Fruit fly (Drosophila melanogaster): ENCODE results near the gene Iml1.

Iml1 gene

DNA sequence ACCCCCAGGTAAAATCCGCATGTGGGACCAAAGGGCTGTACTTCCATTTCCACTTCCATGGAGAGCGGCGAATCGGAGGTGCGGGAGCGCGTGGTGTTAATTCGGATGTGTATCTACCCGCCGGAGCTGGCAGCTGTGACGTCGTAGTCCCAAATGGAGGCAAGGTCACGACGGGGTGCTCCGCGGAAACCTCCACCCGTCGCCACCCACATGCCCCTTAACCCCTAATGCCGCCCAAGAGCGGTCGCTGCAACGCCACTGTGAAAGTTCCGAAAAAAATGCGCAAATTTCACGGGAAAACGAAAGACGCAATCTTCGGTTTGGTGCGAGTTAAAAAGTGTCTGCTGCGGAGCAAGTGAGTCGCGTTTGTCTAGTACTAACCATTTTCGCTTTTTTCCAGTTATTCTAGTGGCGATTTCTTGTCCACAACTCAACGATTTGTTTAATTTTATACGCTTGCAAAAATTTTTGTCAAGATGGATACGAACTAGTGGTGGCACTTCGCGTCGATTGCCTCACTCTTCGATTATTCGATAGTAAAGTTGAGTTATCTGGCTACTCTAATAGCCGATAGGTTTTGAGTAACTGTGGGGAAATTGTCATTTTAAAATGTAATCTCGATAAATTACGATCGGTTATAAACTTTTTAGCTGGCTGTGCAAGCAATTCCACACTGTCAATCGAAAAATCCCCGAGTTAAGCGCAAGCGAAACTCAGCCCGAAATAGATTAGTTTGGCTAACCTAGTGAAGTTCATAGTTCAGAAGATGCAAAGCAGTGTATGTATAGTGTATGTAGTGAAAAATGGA is 31.5 kb downstream of the Iml1 start, which contains the start of the genes hfp and Psa:
Gene hfp (minus strand): TSS at position 505 of the 808 bp plus-strand sequence.
Gene Psa (plus strand): TSS at position 758 of the 808 bp plus-strand sequence.
- no peak for TF ChIP-seq h (optimal IDR thresholded peaks at IDR 0.05)
- no peak for TF ChIP-seq ttk (optimal IDR thresholded peaks at IDR 0.05)

DNA sequence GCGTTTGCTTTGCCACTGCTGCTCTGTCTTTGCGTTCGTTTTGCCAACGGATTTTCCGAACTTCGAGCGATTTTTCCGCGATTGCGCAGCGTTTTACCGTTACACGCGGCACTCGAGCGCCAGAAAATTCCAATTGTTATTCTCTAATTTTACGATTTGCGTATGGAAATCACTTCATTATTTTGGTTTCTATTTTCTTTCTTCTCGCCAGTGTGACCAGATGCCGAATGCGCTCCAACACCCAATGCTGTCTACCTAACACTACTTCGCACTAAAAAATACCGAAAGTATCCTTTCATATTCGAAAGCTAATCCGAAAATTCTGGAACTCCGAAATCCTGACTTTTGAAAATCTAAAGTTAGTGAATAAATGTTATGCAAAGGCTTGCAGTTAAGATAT is 37.4 kb downstream of the Iml1 start, which contains the start of gene CG12084:
Gene CG12084 (minus strand): TSS at position 236 of the 400 bp plus-strand sequence.
- TF ChIP-seq Sin3A (optimal IDR thresholded peaks at IDR 0.05) (no peak), psq (optimal IDR thresholded peaks at IDR 0.05) (no peak)

DNA sequence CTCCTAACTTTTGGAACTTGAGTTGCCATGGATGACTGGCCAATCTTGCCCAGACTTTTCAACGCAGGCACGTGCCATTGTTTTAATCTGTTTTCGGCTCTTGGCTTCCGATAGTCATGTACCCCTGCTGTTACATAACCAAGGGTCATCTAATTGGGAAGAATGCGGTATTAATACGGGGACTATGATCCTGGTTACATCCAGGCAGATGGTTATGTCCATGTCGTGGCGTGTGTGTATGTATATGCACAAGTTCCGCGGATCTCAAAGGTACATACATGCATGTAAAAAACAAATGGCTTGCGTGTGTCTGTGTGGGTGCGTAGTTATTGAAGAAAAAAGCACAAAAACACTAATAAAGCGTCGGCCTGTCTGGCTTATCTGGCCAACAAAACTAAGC is 38.0 kb downstream of the Iml1 start:
- TF ChIP-seq Sin3A (optimal IDR thresholded peaks at IDR 0.05) (no peak), Myc (optimal IDR thresholded peaks at IDR 0.05) (no peak), ttk (optimal IDR thresholded peaks at IDR 0.05) (no peak), psq (optimal IDR thresholded peaks at IDR 0.05) (no peak), h (optimal IDR thresholded peaks at IDR 0.05) (no peak), insv (optimal IDR thresholded peaks at IDR 0.05) (no peak)

- no peak for TF ChIP-seq Sin3A (optimal IDR thresholded peaks at IDR 0.05)
- no peak for TF ChIP-seq insv (optimal IDR thresholded peaks at IDR 0.05)
- TF ChIP-seq ttk (optimal IDR thresholded peaks at IDR 0.05) = no peak
- no peak for TF ChIP-seq Myc (optimal IDR thresholded peaks at IDR 0.05)
- TF ChIP-seq psq (optimal IDR thresholded peaks at IDR 0.05) = no peak
- no peak for TF ChIP-seq h (optimal IDR thresholded peaks at IDR 0.05)
Observed at dm6 chr3L:1489523-1489922, 44.3 kb downstream of the Iml1 start, which contains the start of gene stet. Gene stet (minus strand): TSS chr3L:1489547.

DNA sequence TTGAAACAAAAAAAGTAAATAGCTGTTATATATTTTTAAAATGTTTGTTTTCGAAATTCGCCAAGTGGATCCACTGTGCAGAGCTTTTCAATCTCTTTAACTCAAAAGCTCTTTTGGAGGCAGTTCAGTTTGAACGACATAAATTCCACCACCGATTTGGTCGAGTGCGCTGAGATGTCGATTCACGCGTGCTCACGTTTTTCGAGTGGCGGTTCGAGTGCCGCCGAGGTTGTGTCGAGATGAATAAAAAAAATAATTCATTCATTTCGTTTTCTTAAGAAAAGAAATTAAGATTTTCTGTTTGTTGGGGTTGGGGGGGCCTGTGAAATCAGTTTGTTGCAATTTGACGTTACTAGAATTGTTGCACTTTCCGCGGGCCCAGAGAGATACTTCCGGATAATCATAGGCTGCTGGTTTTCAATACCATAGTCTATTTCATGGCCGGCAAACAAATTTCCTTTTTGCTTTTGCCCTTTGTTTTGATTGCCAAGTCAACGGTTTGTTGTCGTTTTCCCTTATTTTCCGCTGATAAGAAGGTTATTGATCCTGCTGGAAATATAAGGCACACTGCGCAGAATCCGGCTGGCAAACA is 45.1 kb downstream of the Iml1 start:
- TF ChIP-seq insv (optimal IDR thresholded peaks at IDR 0.05) (no peak), ttk (optimal IDR thresholded peaks at IDR 0.05) (no peak), psq (optimal IDR thresholded peaks at IDR 0.05) (no peak), Myc (optimal IDR thresholded peaks at IDR 0.05) (no peak), h (optimal IDR thresholded peaks at IDR 0.05) (no peak), Sin3A (optimal IDR thresholded peaks at IDR 0.05) (no peak)

DNA sequence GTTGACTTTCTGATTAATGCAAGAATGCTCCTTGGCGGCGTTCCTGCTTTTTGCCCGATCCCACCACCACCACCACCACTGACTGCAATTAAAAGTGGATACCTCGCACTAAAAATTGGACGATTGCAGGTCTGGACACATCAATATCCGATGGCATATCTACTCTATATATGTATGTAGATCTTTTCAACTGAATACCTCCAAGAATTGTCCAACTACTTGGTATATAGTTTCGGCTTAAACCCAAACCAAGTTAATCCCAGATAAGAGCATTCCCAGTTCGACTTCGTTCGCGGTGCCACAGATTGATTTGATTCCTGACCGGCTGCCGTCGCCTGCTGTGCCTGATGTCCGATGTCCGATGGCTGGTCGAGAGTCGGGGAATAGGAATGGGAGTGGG is 49.1 kb downstream of the Iml1 start:
- TF ChIP-seq Myc (optimal IDR thresholded peaks at IDR 0.05) = no peak
- TF ChIP-seq ttk (optimal IDR thresholded peaks at IDR 0.05) = no peak
- TF ChIP-seq h (optimal IDR thresholded peaks at IDR 0.05) = no peak
- no peak for TF ChIP-seq insv (optimal IDR thresholded peaks at IDR 0.05)
- no peak for TF ChIP-seq Sin3A (optimal IDR thresholded peaks at IDR 0.05)
- TF ChIP-seq psq (optimal IDR thresholded peaks at IDR 0.05) = no peak

DNA sequence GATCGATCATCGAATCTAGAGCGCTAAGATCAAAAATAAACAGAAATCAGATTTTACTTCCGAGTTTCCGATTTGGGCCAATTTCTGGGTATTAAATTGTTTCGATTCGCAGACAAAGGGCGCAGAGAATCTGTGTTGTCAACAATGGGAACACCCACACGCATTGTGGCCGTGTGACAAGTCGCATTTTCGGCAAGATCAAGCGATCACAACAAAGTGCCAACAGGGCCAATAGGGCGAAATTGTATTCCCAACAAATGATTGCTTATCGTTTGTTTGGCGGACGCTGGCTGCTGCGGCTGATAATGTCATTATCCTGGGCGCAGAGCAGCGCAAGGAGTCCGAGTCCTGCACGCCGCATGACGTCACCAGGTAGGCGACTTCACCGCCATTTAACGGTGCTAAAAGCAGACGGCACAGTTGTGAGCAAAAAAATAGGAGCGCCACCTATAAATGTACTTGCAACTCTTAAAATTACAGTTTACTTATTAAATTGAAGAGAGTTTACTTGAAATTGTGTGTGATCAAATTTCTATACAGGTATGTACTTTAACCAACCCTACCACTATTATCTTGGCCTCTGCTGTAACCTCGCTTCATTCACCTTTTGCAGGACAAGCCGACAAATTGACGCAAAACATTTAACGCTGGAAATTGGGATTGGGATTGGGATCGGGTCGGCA is 54.7 kb downstream of the Iml1 start:
- TF ChIP-seq Myc (optimal IDR thresholded peaks at IDR 0.05) (no peak), h (optimal IDR thresholded peaks at IDR 0.05) (no peak), ttk (optimal IDR thresholded peaks at IDR 0.05) (no peak), psq (optimal IDR thresholded peaks at IDR 0.05) (no peak), Sin3A (optimal IDR thresholded peaks at IDR 0.05) (no peak), insv (optimal IDR thresholded peaks at IDR 0.05) (no peak)

DNA sequence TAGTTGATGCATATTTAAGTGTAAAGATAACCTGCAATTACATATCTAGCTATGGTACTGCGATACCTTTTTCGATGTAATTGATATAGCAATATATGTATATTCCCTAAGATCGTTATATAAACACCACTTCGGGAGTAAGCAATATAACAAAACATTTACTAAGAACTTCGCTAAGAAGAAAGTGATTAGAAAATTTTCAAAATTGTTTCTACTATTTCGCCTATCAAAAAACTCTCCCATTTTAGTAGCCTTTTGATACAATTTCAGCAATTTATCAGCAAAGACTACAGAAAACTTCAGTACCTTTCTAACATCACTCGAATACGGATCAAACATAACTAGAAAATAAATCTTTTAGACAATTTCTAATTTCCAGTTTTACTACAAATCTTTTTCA is 56.5 kb downstream of the Iml1 start, which contains the start of gene robl62A:
Gene robl62A (plus strand): TSS at position 301 of the 400 bp plus-strand sequence.
- TF ChIP-seq insv (optimal IDR thresholded peaks at IDR 0.05) (no peak), Sin3A (optimal IDR thresholded peaks at IDR 0.05) (no peak), h (optimal IDR thresholded peaks at IDR 0.05) (no peak), Myc (optimal IDR thresholded peaks at IDR 0.05) (no peak), psq (optimal IDR thresholded peaks at IDR 0.05) (no peak), ttk (optimal IDR thresholded peaks at IDR 0.05) (no peak)

dm6 chr3L:1475157-1475556 is 58.7 kb downstream of the Iml1 start, which contains the start of gene Ptp61F:
Gene Ptp61F (minus strand): TSS chr3L:1475257.
- TF ChIP-seq psq (optimal IDR thresholded peaks at IDR 0.05) = no peak
- TF ChIP-seq insv (optimal IDR thresholded peaks at IDR 0.05) = no peak
- TF ChIP-seq ttk (optimal IDR thresholded peaks at IDR 0.05) = no peak
- no peak for TF ChIP-seq Myc (optimal IDR thresholded peaks at IDR 0.05)
- TF ChIP-seq h (optimal IDR thresholded peaks at IDR 0.05) = no peak
- no peak for TF ChIP-seq Sin3A (optimal IDR thresholded peaks at IDR 0.05)

Measured in Kc167 (cell line).